Fruit fly (Drosophila melanogaster): Measurements from ENCODE around the gene CG8360.
A peak's percentile ranks its signal among the peaks of the same experiment; 100 is the strongest.

CG8360 gene

DNA sequence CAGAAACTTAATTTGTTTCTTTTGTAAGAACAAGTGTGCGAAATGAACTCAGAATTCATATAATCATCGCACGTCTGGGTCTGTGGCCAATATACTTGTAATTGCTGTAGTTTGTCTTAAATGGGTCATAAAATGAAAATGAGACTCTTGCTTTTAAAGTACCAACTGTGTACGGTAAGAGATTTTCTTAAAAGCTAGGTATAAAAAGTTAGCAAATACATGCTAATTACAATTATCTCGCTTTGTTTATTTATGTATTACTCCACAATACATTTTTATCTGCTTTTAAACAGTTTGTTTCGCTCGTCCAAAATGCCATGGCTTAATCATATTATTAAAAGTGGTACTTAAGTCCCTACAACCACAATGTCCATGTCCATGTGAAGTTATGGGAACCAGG is 9.0 kb upstream of the CG8360 start:
- TF ChIP-seq CG8478 (optimal IDR thresholded peaks at IDR 0.05) (no peak), CTCF (optimal IDR thresholded peaks at IDR 0.05) (no peak)

DNA sequence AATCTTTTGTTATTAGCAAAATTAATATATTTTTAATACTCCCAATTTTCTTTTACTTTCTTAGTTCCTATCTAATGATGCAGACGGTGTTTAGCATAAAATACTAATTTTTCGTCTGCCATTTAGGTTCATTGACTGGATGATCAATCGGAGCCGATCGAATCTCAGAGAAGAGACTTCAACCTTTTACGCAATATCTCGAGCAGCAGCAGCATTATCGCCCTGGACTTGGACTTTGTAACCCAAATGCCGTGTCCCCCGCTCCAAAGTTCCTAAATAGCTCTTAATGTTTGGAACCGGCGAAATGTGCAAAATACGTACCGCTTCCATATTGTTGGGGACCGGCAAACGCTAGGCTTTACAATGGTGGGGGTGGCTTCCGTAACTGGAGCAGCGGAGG is 8.4 kb upstream of the CG8360 start:
- TF ChIP-seq CTCF (optimal IDR thresholded peaks at IDR 0.05) (no peak), CG8478 (optimal IDR thresholded peaks at IDR 0.05) (no peak)

DNA sequence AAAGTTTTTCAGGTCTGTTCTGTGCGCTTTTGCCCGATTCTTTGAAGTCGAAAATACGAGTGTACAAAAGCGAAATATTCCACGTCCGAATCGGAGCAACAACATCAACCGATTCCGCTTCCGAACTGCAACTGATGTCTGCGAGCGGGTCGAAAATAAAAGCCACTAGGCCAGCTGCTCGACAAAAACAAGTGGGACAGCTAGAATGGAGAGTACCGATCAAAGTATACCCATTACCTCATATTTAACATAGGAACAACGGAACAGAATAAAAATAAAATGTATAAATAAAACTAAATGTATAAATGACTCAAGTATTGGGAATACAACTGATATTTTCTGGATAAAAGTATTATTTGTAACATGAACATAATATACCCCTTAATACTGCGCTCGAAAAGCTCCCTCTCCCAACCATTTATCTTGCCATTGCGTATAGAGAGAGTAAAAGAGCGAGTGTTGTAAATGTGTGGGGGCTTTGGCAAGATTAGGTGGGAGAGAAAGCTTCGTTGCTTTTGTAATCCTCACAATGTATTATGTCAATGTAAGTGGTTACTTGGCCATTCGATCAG is 7.7 kb upstream of the CG8360 start, which contains the start of gene SLC5A11:
SLC5A11 (minus strand) TSS at position 137 of the 572 bp plus-strand sequence.
- TF ChIP-seq CG8478 (optimal IDR thresholded peaks at IDR 0.05) (no peak), CTCF (optimal IDR thresholded peaks at IDR 0.05) (no peak)

DNA sequence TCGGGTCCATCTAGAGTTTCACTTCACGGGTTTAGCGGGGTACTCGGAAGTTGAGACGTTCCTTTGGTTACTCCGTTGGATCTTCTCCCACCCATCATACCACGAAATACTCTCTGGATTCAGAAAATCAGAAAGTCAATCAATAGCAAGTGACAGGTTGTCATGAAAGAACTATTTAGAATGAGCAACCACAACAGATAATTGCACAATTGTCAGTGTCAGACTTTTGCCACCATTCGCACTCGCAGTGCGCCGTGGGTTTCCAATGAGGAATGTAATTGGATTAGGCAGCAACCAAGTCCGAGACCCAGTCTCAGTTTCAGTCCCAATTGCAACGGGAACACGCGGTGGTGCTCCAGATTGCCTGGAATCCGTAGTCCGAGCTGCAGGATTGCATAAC is 6.9 kb upstream of the CG8360 start, which contains the start of gene CG8419:
CG8419 (plus strand) TSS at position 301 of the 400 bp plus-strand sequence.
- TF ChIP-seq CG8478 (optimal IDR thresholded peaks at IDR 0.05): no peak
- TF ChIP-seq CTCF (optimal IDR thresholded peaks at IDR 0.05): no peak

DNA sequence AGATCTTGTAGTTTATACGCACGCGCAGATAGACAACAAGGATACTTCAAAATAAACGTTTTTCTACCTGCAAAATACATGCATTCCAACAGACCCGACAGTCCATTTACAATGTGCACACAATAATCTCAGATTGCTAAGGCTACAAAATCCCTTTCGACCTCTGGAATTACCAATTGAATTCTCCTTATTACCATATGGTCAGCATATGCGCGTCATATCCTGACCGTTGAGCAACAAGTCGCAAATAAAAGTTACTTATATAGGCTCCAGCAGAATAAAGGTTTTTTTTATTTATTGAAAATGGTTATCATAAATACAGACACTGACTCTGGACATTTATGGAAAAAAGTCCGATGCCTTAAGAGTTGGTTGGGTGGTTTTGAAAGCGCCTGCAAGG is 3.4 kb upstream of the CG8360 start:
- no peak for TF ChIP-seq CG8478 (optimal IDR thresholded peaks at IDR 0.05)
- TF ChIP-seq CTCF (optimal IDR thresholded peaks at IDR 0.05): no peak

DNA sequence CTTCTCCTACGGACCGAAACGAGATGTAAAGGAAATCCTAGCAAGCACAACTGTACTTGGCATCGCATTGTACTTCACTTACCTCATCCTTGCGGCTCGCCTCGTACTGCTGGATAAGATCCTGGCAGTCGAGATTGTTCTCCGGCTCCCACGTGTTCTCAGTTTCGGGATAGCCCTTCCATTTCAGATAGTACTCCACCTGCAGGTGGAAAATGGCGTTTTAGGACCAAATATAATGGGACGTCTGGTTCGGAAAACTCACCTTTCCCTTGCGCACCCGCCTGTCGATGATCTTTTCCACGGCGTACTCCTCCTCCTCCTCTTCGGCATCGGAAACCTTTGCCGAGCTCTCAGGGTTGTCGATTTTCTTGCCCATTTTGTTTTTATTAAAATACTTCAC is 2.3 kb upstream of the CG8360 start:
- TF ChIP-seq CG8478 (optimal IDR thresholded peaks at IDR 0.05) (no peak), CTCF (optimal IDR thresholded peaks at IDR 0.05) (peak; percentile 47 to 51)

DNA sequence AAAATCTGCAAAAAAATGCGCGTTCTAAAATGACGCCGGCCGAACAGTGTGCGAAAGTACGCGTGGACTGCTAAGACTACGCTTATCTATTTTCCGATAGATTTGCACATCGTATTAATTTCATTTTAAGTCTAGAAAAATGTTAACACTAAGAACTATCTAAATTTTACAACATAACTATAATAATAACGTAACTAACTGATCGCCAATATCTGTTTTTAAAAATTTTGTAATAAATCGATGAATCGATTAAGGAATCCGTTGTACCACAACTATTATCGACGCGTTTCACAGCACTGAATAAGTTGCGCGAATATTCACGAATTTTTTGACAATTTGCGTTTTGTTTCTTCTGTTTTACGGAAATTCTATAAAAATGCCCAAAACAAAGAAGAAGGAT is 1.7 kb upstream of the CG8360 start, which contains the start of gene Ssb-c31a:
Ssb-c31a (plus strand) TSS at position 278 of the 400 bp plus-strand sequence.
- TF ChIP-seq CG8478 (optimal IDR thresholded peaks at IDR 0.05) (no peak), CTCF (optimal IDR thresholded peaks at IDR 0.05) (no peak)

DNA sequence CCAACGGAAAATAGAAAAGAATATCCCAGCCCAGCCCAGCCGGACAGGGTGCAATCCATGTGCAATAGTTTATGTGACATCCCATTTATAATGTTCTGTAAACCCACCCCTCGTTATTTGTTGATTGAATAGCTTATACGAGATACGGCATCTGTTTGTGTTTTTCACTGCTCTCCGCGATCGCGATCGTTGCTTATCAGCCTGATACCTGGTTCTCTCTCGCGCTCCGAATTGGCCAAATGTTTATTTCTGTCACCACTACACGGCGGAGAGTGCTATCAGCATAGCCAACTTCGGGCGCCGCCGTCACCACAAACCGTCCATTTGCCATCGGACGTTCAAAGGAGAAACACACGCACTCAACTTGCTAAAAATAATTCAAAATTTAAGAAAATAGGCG is 1.2 kb downstream of the CG8360 start, which contains the start of gene CG8353:
CG8353 (plus strand) TSS at position 59 of the 400 bp plus-strand sequence.
- no peak for TF ChIP-seq CG8478 (optimal IDR thresholded peaks at IDR 0.05)
- TF ChIP-seq CTCF (optimal IDR thresholded peaks at IDR 0.05): no peak

DNA sequence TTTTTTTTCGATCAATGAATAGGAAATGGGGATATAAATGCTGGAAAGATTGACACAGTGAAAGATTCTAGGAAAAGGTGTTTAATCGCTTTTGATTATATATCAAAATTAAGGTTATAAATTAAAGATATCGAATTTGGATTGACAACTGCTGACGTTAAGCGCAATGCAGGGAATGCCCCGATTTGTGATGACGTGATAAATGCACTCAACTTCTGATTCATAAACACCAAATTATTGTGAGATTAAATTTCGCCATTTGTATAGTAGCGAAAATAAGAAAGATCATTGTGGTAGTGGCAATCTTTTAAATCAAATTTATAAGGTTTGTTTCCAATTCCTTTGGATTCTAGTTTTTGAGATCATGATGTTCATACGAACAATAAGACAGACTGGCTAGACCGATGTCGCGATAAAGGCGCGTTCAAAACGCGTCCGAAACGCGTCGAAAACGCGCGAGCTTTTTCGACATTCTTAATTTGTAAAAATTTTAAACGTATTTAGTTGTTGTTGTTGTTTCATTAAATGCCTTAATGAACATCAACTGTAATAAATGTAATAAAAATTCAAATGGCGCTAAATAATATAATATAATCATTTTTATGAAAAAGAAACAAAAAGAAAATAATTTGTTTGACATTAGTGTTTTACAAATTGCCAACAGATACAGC is 2.6 kb downstream of the CG8360 start, which contains the start of gene CG8349:
CG8349 (plus strand) TSS at position 657 of the 671 bp plus-strand sequence.
- no peak for TF ChIP-seq CTCF (optimal IDR thresholded peaks at IDR 0.05)
- TF ChIP-seq CG8478 (optimal IDR thresholded peaks at IDR 0.05): no peak

DNA sequence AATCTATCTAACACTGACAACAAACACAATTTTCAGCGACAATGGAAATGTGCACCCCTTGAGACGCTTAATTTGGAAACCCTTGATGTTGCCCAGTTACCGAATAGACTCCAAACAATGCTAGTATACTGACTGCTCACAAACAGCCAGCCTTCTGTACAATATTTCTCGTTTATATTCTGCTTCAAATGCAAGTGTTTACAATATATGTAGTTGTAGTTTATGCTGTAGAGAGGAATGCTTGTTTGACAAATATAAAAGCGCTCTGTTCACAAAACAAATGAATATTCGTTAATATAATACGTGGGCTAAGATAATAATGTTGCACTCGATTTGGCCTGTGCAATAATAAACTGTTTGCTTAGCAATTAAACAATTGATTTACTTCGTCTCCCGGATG is 5.2 kb downstream of the CG8360 start, which contains the start of gene CG8292:
CG8292 (minus strand) TSS at position 101 of the 400 bp plus-strand sequence.
- TF ChIP-seq CTCF (optimal IDR thresholded peaks at IDR 0.05) (no peak), CG8478 (optimal IDR thresholded peaks at IDR 0.05) (no peak)

DNA sequence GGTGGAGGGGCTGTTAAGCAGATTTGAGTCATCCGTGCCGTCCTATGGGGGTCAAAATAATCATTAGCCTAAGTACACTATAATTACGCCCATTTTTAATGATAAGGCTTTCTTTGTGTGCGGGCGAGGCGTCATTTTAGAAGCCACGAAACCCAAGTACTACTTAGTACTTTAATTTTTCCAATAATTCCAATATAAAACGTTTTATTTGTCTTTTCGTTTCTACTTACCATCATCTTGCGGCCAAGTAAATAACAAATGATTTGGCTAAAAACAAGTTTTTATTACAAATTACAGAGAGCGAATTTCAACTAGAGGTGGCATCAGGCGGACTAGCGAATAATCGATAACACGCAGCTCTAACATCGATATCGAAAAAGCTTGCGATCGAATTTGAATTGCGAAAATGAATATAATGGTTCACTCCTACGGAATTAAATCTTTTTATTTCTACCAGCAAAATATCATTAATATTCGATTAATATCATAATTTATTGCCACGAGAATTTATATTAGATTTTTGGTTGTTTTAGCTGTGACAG is 7.7 kb downstream of the CG8360 start, which contains the start of gene Snx6:
Snx6 (minus strand) TSS at position 349 of the 542 bp plus-strand sequence.
- TF ChIP-seq CG8478 (optimal IDR thresholded peaks at IDR 0.05): no peak
- no peak for TF ChIP-seq CTCF (optimal IDR thresholded peaks at IDR 0.05)

DNA sequence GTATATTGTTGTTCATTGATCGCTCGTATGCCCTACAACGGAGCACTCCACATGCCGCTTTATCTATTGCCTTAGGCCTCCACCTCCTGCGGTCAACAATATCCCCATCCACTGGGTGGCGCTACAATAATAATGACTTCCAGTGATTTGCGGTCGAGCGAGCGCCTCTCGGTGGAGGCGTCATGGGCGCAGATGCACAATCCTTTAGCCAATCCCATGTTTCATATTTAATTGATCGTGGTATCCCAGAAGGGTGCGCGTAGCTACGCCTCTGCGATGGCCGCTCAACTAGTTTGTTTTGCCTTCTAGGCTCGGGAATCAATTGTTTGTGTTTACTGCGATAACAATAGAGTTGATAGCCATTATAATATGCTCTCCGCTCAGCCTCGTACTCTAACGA is 16.4 kb downstream of the CG8360 start:
- no peak for TF ChIP-seq CTCF (optimal IDR thresholded peaks at IDR 0.05)

DNA sequence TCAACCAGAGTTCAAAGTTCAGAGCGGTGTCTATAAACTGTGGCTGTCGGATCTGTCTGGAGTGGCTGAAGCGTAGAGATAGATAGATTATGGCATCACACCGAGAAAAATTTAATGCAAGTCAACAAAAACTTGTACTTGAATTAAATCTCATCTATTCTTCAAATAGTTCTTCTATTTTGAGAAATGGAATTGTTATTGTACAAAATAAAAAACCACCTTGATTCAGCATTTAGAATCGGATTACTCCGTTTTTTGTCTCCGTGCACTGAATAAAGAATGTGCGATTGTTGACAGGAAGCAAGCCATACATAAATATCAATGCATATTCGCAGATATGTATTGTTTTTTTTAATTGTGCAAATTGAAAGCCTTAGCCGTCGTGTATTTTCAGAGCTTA is 16.9 kb downstream of the CG8360 start:
- TF ChIP-seq CG8478 (optimal IDR thresholded peaks at IDR 0.05) (no peak), CTCF (optimal IDR thresholded peaks at IDR 0.05) (no peak)

DNA sequence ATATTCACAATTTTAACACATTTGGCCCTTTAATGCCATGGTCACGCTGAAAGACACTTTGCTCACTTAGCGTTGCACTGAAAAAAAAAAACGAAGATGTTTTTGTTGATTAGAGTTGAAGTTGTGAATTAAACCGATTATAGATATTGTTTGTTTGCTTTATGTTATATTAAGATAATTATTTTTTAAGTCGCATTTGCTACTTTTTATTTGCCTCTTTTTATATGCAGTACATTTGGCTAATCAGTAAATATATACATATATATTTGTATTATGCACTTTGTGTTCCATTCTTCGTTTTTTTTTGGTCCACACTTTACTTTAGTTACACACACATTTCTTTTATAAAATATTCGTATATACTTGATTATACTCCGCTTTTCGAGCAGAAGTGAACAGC is 17.5 kb downstream of the CG8360 start:
- TF ChIP-seq CTCF (optimal IDR thresholded peaks at IDR 0.05): no peak
- no peak for TF ChIP-seq CG8478 (optimal IDR thresholded peaks at IDR 0.05)

DNA sequence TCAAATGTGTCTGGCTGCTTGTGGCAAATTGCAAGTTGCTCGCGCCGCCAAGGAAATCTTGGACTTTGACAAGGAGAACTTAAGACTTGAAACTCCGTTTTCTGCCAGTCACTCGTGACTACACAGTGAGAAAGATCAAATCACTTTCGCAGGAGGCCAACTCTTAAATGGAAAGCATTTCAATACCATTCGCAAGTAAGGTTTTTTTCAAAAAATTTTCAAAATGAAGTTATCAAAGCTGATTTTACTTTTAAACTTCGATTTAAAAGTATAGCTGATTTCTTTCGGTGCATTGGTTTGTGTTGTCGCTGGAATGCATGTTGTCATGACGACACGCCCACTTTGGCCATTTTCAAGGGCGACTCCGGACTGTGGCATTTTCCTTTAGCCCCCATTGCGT is 19.6 kb downstream of the CG8360 start:
- TF ChIP-seq CTCF (optimal IDR thresholded peaks at IDR 0.05): no peak
- no peak for TF ChIP-seq CG8478 (optimal IDR thresholded peaks at IDR 0.05)

DNA sequence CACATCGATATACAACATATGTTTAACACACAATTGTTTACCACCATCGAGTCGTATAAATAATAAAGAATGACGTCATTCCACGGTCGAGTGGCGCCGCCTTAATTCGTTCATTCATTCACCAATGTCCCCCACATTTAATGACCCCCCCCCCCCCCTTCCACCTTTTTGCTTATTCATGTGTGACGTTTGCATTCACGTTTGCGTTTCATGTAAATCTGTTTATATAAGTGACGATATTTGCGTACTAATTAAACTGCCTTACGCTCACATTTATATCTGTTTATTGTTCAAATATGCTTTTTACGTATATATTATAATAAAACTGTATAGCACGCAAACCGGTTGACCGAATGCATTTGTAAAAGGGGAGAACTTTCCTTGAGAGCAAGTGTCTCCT is 20.8 kb downstream of the CG8360 start:
- TF ChIP-seq CTCF (optimal IDR thresholded peaks at IDR 0.05): no peak
- no peak for TF ChIP-seq CG8478 (optimal IDR thresholded peaks at IDR 0.05)

All from S2 (cell line).